Fruit fly (Drosophila melanogaster) Kc167 (cell line): ENCODE data around the gene CG4080.

ENCODE experiments used
- Myc ChIP-seq: fragments of >200 bp; optimal IDR thresholded peaks from 2 replicates; lab custom pipeline; 2017; ENCODE audit warnings: missing external identifiers
- h ChIP-seq: fragments of >200 bp; optimal IDR thresholded peaks from 3 replicates; lab custom pipeline; 2018; ENCODE audit warnings: missing external identifiers
- insv ChIP-seq: fragments of >200 bp; optimal IDR thresholded peaks from 3 replicates; lab custom pipeline; 2018; ENCODE audit warnings: missing external identifiers
- psq ChIP-seq: fragments of >200 bp; optimal IDR thresholded peaks from 2 replicates; lab custom pipeline; 2017; ENCODE audit warnings: missing external identifiers
- ttk ChIP-seq: sonication (Bioruptor generic); optimal IDR thresholded peaks from 2 replicates; lab custom pipeline; 2017; ENCODE audit warnings: missing external identifiers

- no peak for TF ChIP-seq psq
- no peak for TF ChIP-seq insv
- TF ChIP-seq Myc (lab: Kevin White, UChicago), result no peak
- TF ChIP-seq h, result no peak
- TF ChIP-seq ttk (lab: Kevin White, UChicago), result no peak
These were observed 21.7 kb upstream of the CG4080 start for dm6 chr3L:9420819-9421130.
